Worm (Caenorhabditis elegans) whole organism, L2 larva: ENCODE data around the gene ZK697.8.

ENCODE experiments used
- R02D3.7 ChIP-seq: fragments of 150-350 bp; optimal IDR thresholded peaks from 2 replicates; lab custom pipeline; 2014; ENCODE audit warnings: missing biosample characterization, missing genetic modification characterization
- ZK546.5 ChIP-seq: sonication (generic microtip); optimal IDR thresholded peaks from 2 replicates; lab custom pipeline; 2017; ENCODE audit warnings: missing biosample characterization, missing genetic modification characterization
- aly-2 ChIP-seq: fragments of 150-350 bp; optimal IDR thresholded peaks from 2 replicates; lab custom pipeline; 2014; ENCODE audit warnings: missing biosample characterization, missing genetic modification characterization
- dmd-4 ChIP-seq: sonication (generic microtip); optimal IDR thresholded peaks from 2 replicates; lab custom pipeline; 2017; ENCODE audit warnings: missing biosample characterization, missing genetic modification characterization
- egl-27 ChIP-seq: sonication (generic microtip); optimal IDR thresholded peaks from 3 replicates; lab custom pipeline; 2017; ENCODE audit warnings: missing biosample characterization, missing genetic modification reagents, missing genetic modification characterization
- gmeb-1 ChIP-seq: fragments of 150-350 bp; optimal IDR thresholded peaks from 2 replicates; lab custom pipeline; 2014; ENCODE audit warnings: missing biosample characterization, missing genetic modification characterization
- lin-13 ChIP-seq: fragments of 150-350 bp; optimal IDR thresholded peaks from 2 replicates; lab custom pipeline; 2014; ENCODE audit warnings: missing biosample characterization, missing genetic modification reagents, missing genetic modification characterization
- nhr-129 ChIP-seq: fragments of 150-350 bp; optimal IDR thresholded peaks from 2 replicates; lab custom pipeline; 2014; ENCODE audit warnings: missing biosample characterization, missing genetic modification characterization
- nhr-25 ChIP-seq: fragments of 150-350 bp; sonication (generic microtip); optimal IDR thresholded peaks from 3 replicates; lab custom pipeline; 2014; ENCODE audit warnings: missing biosample characterization, missing genetic modification characterization
- unc-39 ChIP-seq: fragments of 150-350 bp; optimal IDR thresholded peaks from 2 replicates; lab custom pipeline; 2014; ENCODE audit warnings: missing biosample characterization, missing genetic modification characterization

DNA sequence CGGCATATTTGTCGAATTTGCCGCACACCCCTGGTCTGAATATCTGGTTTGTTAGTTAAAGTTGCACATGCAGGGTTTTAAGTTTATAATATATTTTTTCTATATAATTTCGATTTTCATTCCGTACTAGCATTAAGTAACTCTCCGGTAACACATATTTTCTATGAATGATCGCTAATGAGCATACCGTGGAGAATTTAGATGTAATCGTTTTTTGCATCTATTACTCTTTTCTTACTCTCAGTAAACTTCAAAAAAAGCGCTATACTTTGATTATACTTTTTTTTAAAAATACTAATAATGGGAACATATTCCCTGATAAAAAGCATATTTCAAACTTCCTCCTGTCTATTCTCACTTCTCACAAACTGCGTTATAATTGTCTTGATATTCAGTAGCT, 14.4 kb downstream of the ZK697.8 start, which contains the start of gene str-160:
- no peak for TF ChIP-seq gmeb-1 (tag; lab: Kevin White, UChicago)
- TF ChIP-seq nhr-25 = no peak
- no peak for TF ChIP-seq lin-13 (GFP tag; lab: Kevin White, UChicago)
- TF ChIP-seq unc-39 = no peak
- no peak for TF ChIP-seq dmd-4 (tag; lab: Kevin White, UChicago)
- no peak for TF ChIP-seq R02D3.7 (tag; lab: Kevin White, UChicago)
- TF ChIP-seq nhr-129 (tag; lab: Kevin White, UChicago) = no peak
- no peak for TF ChIP-seq aly-2 (tag; lab: Kevin White, UChicago)
- TF ChIP-seq egl-27 (tag; lab: Kevin White, UChicago) = no peak
- TF ChIP-seq ZK546.5 = no peak
